Fruit fly (Drosophila melanogaster): Measurements from ENCODE around the gene CG33098.

- no peak for TF ChIP-seq CG34367 (tag; optimal IDR thresholded peaks at IDR 0.05)
- TF ChIP-seq CG14655 (GFP tag; optimal IDR thresholded peaks at IDR 0.05) = no peak
- no peak for TF ChIP-seq CG4496 (GFP tag; IDR thresholded peaks at IDR 0.05)
- no peak for TF ChIP-seq rn (GFP tag; IDR thresholded peaks at IDR 0.05)
- no peak for TF ChIP-seq EcR (GFP tag; optimal IDR thresholded peaks at IDR 0.05)
- no peak for TF ChIP-seq CG8159 (tag; optimal IDR thresholded peaks at IDR 0.05)
- TF ChIP-seq CG32121 (GFP tag; IDR thresholded peaks at IDR 0.05) = no peak
- no peak for TF ChIP-seq gl (tag; optimal IDR thresholded peaks at IDR 0.05)
- no peak for TF ChIP-seq CG9948 (tag; optimal IDR thresholded peaks at IDR 0.05)
- no peak for TF ChIP-seq CG13204 (GFP tag; optimal IDR thresholded peaks at IDR 0.05)
- no peak for TF ChIP-seq Ets98B (GFP tag; IDR thresholded peaks at IDR 0.05)
- no peak for TF ChIP-seq CG8301 (tag; optimal IDR thresholded peaks at IDR 0.05)
Measured at dm6 chr3R:12398620-12399247, 11.7 kb downstream of the CG33098 start, which contains the start of gene Cyp9f3.
